Worm (Caenorhabditis elegans) whole organism, midembryonic: Measurements from ENCODE around the gene C15H9.2.

Experiments used
- T22C8.4 ChIP-seq: fragments of 200-800 bp; sonication (Bioruptor generic); IDR thresholded peaks from 2 replicates; pipeline ENCODE4 v1.3.6; 2022; ENCODE audit warnings: missing genetic modification characterization, missing compliant biosample characterization
- cog-1 ChIP-seq: sonication (generic microtip); optimal IDR thresholded peaks from 2 replicates; lab custom pipeline; 2016; ENCODE audit warnings: missing genetic modification characterization, missing compliant biosample characterization
- flt-1 ChIP-seq: fragments of 200-800 bp; sonication (Bioruptor generic); IDR thresholded peaks from 2 replicates; pipeline ENCODE4 v1.3.6; 2022; ENCODE audit warnings: missing genetic modification characterization, missing compliant biosample characterization
- klf-2 ChIP-seq: fragments of 200-800 bp; sonication (Bioruptor generic); conservative IDR thresholded peaks from 2 replicates; pipeline ENCODE4 v1.3.6; 2022; ENCODE audit warnings: missing genetic modification reagents, missing genetic modification characterization, missing compliant biosample characterization
- med-1 ChIP-seq: sonication (generic microtip); optimal IDR thresholded peaks from 2 replicates; lab custom pipeline; 2017; ENCODE audit warnings: missing genetic modification characterization, mild to moderate bottlenecking, missing compliant biosample characterization, antibody characterized with exemption, missing genetic modification reagents; ENCODE audit not compliant: insufficient read depth
- ref-1 ChIP-seq: fragments of 200-800 bp; sonication (Bioruptor generic); conservative IDR thresholded peaks from 2 replicates; pipeline ENCODE4 v1.3.6; 2022; ENCODE audit warnings: missing genetic modification reagents, missing genetic modification characterization, missing compliant biosample characterization
- tab-1 ChIP-seq: fragments of 200-800 bp; sonication (Bioruptor generic); IDR thresholded peaks from 2 replicates; pipeline ENCODE4 v1.3.6; 2022; ENCODE audit warnings: missing genetic modification characterization, missing compliant biosample characterization

ce11 chrX:6085824-6086223, 32.5 kb upstream of the C15H9.2 start, which contains the start of gene C45B2.1:
- TF ChIP-seq klf-2 (GFP tag; lab: Robert Waterston, UW), result no peak
- TF ChIP-seq flt-1 (GFP tag; lab: Robert Waterston, UW), result no peak
- no peak for TF ChIP-seq T22C8.4
- no peak for TF ChIP-seq cog-1
- no peak for TF ChIP-seq med-1 (GFP tag; lab: Kevin White, UChicago)
- TF ChIP-seq ref-1 (GFP tag; lab: Robert Waterston, UW), result no peak
- no peak for TF ChIP-seq tab-1 (GFP tag; lab: Robert Waterston, UW)
